Worm (Caenorhabditis elegans): ENCODE measurements around the gene F10A3.4.

The F10A3.4 gene

ce11 chrV:16127401-16127800 lies 21.5 kb upstream of the F10A3.4 start, which contains the start of gene fbxa-143:
Gene fbxa-143, minus strand, starts transcription at chrV:16127501.
- TF ChIP-seq efl-1 (optimal IDR thresholded peaks at IDR 0.05) (no peak), efl-1 (GFP tag; optimal IDR thresholded peaks at IDR 0.05 in 1 of 2) (peak in 1 of 2 experiments; percentile 6), nhr-19 (GFP tag; conservative IDR thresholded peaks at IDR 0.05) (no peak), lin-13 (GFP tag; optimal IDR thresholded peaks at IDR 0.05) (no peak)

ce11 chrV:16129116-16129515 lies 19.8 kb upstream of the F10A3.4 start:
- no peak for TF ChIP-seq unc-62 (GFP tag; optimal IDR thresholded peaks at IDR 0.05)
- peak; percentile 20 for TF ChIP-seq elt-2 (tag; optimal IDR thresholded peaks at IDR 0.05)

ce11 chrV:16131249-16131648 lies 17.7 kb upstream of the F10A3.4 start, which contains the start of gene fbxa-142:
Gene fbxa-142, minus strand, starts transcription at chrV:16131349.
- no peak for TF ChIP-seq pag-3 (tag; optimal IDR thresholded peaks at IDR 0.05; ENCODE audit: borderline replicate concordance, insufficient read depth)
- TF ChIP-seq C16A3.4 (tag; optimal IDR thresholded peaks at IDR 0.05): no peak
- no peak for TF ChIP-seq irx-1 (tag; optimal IDR thresholded peaks at IDR 0.05)
- no peak for TF ChIP-seq rnt-1 (tag; optimal IDR thresholded peaks at IDR 0.05)
- no peak for TF ChIP-seq unc-62 (GFP tag; optimal IDR thresholded peaks at IDR 0.05)
- no peak for TF ChIP-seq efl-3 (GFP tag; optimal IDR thresholded peaks at IDR 0.05)
- TF ChIP-seq sox-4 (tag; optimal IDR thresholded peaks at IDR 0.05): no peak
- TF ChIP-seq elt-2 (tag; optimal IDR thresholded peaks at IDR 0.05): no peak
- TF ChIP-seq alr-1 (tag; optimal IDR thresholded peaks at IDR 0.05; ENCODE audit: borderline replicate concordance): no peak
- no peak for TF ChIP-seq F16B12.6 (tag; optimal IDR thresholded peaks at IDR 0.05)
- TF ChIP-seq pax-3 (tag; optimal IDR thresholded peaks at IDR 0.05): no peak

- peak; percentile 15 for TF ChIP-seq zip-4 (GFP tag; optimal IDR thresholded peaks at IDR 0.05)
- TF ChIP-seq lir-3 (tag; optimal IDR thresholded peaks at IDR 0.05; ENCODE audit: poor library complexity): no peak
Measured at ce11 chrV:16132215-16132614, 16.7 kb upstream of the F10A3.4 start.

ce11 chrV:16132705-16133104 lies 16.2 kb upstream of the F10A3.4 start, which contains the start of gene fbxa-144:
Gene fbxa-144, minus strand, starts transcription at chrV:16132805.
- TF ChIP-seq ceh-90 (tag; optimal IDR thresholded peaks at IDR 0.05) (no peak), Y116A8C.19 (tag; optimal IDR thresholded peaks at IDR 0.05; ENCODE audit: borderline replicate concordance) (no peak), mef-2 (tag; optimal IDR thresholded peaks at IDR 0.05) (no peak), zag-1 (tag; optimal IDR thresholded peaks at IDR 0.05) (no peak), ceh-88 (GFP tag; IDR thresholded peaks at IDR 0.05) (no peak), aha-1 (tag; optimal IDR thresholded peaks at IDR 0.05) (no peak), isw-1 (GFP tag; IDR thresholded peaks at IDR 0.05) (no peak), tbx-2 (tag; optimal IDR thresholded peaks at IDR 0.05) (no peak), C04F5.9 (tag; optimal IDR thresholded peaks at IDR 0.05) (no peak), dpl-1 (GFP tag; optimal IDR thresholded peaks at IDR 0.05) (no peak), lin-14 (GFP tag; optimal IDR thresholded peaks at IDR 0.05) (no peak), lin-15B (tag; optimal IDR thresholded peaks at IDR 0.05) (no peak), unc-30 (tag; optimal IDR thresholded peaks at IDR 0.05) (no peak), ceh-8 (GFP tag; optimal IDR thresholded peaks at IDR 0.05) (no peak), nhr-84 (tag; optimal IDR thresholded peaks at IDR 0.05) (no peak), rnt-1 (tag; optimal IDR thresholded peaks at IDR 0.05) (no peak)

ce11 chrV:16137043-16137442 lies 11.9 kb upstream of the F10A3.4 start, which contains the start of gene F44G3.7:
Gene F44G3.7, minus strand, starts transcription at chrV:16137143.
- no peak for TF ChIP-seq nhr-77 (tag; optimal IDR thresholded peaks at IDR 0.05)
- no peak for TF ChIP-seq nhr-90 (tag; optimal IDR thresholded peaks at IDR 0.05; ENCODE audit: poor library complexity)
- TF ChIP-seq lin-35 (GFP tag; optimal IDR thresholded peaks at IDR 0.05): no peak
- TF ChIP-seq hlh-4 (tag; optimal IDR thresholded peaks at IDR 0.05): no peak
- TF ChIP-seq ceh-63 (GFP tag; optimal IDR thresholded peaks at IDR 0.05): no peak
